Fruit fly (Drosophila melanogaster) whole organism, adult: ENCODE measurements around the gene mld.

Source experiments
- CG1620 ChIP-seq: fragments of 200-800 bp; sonication (Bioruptor generic); optimal IDR thresholded peaks from 2 replicates; lab custom pipeline; 2016; ENCODE audit warnings: missing biosample characterization, missing genetic modification characterization
- CG5204 ChIP-seq: fragments of 200-800 bp; sonication (Bioruptor generic); optimal IDR thresholded peaks from 2 replicates; lab custom pipeline; 2016; ENCODE audit warnings: missing biosample characterization, missing genetic modification characterization
- CG7045 ChIP-seq: fragments of 200-800 bp; sonication (Bioruptor generic); optimal IDR thresholded peaks from 2 replicates; lab custom pipeline; 2017; ENCODE audit warnings: missing biosample characterization, mild to moderate bottlenecking, missing genetic modification characterization
- Crg-1 ChIP-seq: fragments of 200-800 bp; sonication (Bioruptor generic); optimal IDR thresholded peaks from 2 replicates; lab custom pipeline; 2016; ENCODE audit warnings: missing biosample characterization, missing genetic modification characterization
- Hr96 ChIP-seq: fragments of 200-800 bp; sonication (Bioruptor generic); optimal IDR thresholded peaks from 2 replicates; lab custom pipeline; 2016; ENCODE audit warnings: missing biosample characterization, missing genetic modification characterization
- Mnt ChIP-seq: fragments of 200-800 bp; sonication (Bioruptor generic); optimal IDR thresholded peaks from 2 replicates; lab custom pipeline; 2016; ENCODE audit warnings: missing biosample characterization, mild to moderate bottlenecking, missing genetic modification characterization
- bab1 ChIP-seq: fragments of 200-800 bp; sonication (Bioruptor generic); optimal IDR thresholded peaks from 3 replicates; lab custom pipeline; 2019; ENCODE audit warnings: missing biosample characterization, mild to moderate bottlenecking, missing genetic modification characterization, moderate library complexity
- cic ChIP-seq: fragments of 200-800 bp; sonication (Bioruptor generic); optimal IDR thresholded peaks from 2 replicates; lab custom pipeline; 2017; ENCODE audit warnings: missing biosample characterization, mild to moderate bottlenecking, missing genetic modification characterization, moderate library complexity
- cnc ChIP-seq, 2 experiments: fragments of >200 bp; optimal IDR thresholded peaks; 2 replicates each; lab custom pipeline; 2017
- kay ChIP-seq: fragments of 200-800 bp; sonication (Bioruptor generic); peaks from one replicate; lab custom pipeline; 2016; ENCODE audit warnings: missing biosample characterization, missing genetic modification characterization, borderline replicate concordance
- ovo ChIP-seq: fragments of 200-800 bp; sonication (Bioruptor generic); optimal IDR thresholded peaks from 2 replicates; lab custom pipeline; 2016; ENCODE audit warnings: missing biosample characterization, missing genetic modification characterization
- tj ChIP-seq: fragments of 200-800 bp; sonication (Bioruptor generic); optimal IDR thresholded peaks from 3 replicates; lab custom pipeline; 2017; ENCODE audit warnings: missing biosample characterization, mild to moderate bottlenecking, missing genetic modification characterization, moderate library complexity

dm6 chr3R:24620569-24620968, 35.1 kb downstream of the mld start:
- TF ChIP-seq Hr96 (GFP tag; lab: Kevin White, UChicago) (no peak), CG7045 (no peak), cic (GFP tag; lab: Kevin White, UChicago) (no peak), kay (GFP tag; lab: Kevin White, UChicago) (no peak), Mnt (GFP tag; lab: Kevin White, UChicago) (no peak), tj (GFP tag; lab: Kevin White, UChicago) (no peak), CG1620 (GFP tag; lab: Kevin White, UChicago) (no peak), bab1 (GFP tag; lab: Kevin White, UChicago) (no peak), cnc (optimal IDR thresholded peaks at IDR 0.05; lab: Kevin White, UChicago) (no peak), CG5204 (GFP tag; lab: Kevin White, UChicago) (no peak), ovo (GFP tag; lab: Kevin White, UChicago) (no peak), Crg-1 (GFP tag; lab: Kevin White, UChicago) (no peak)
